Fruit fly (Drosophila melanogaster) whole organism, prepupa: ENCODE measurements around the gene CG13244.
A peak's percentile ranks its signal among the peaks of the same experiment; 100 is the strongest.

ENCODE experiments used
- Blimp-1 ChIP-seq: fragments of 200-800 bp; sonication (Bioruptor generic); optimal IDR thresholded peaks from 3 replicates; lab custom pipeline; 2017; ENCODE audit warnings: missing biosample characterization, missing genetic modification characterization, mild to moderate bottlenecking, moderate library complexity, missing genetic modification reagents
- CG10631 ChIP-seq: fragments of 200-800 bp; sonication (Bioruptor generic); optimal IDR thresholded peaks from 2 replicates; lab custom pipeline; 2016; ENCODE audit warnings: missing biosample characterization, missing genetic modification characterization
- CG10669 ChIP-seq: fragments of 200-800 bp; sonication (Bioruptor generic); optimal IDR thresholded peaks from 3 replicates; lab custom pipeline; 2018; ENCODE audit warnings: missing biosample characterization, mild to moderate bottlenecking, missing genetic modification characterization, moderate library complexity
- CG11294 ChIP-seq: fragments of 200-800 bp; sonication (Bioruptor generic); IDR thresholded peaks from 2 replicates; pipeline ENCODE4 v1.3.6; 2022; ENCODE audit warnings: missing biosample characterization, missing genetic modification characterization
- CG11762 ChIP-seq: fragments of 200-800 bp; sonication (Bioruptor generic); optimal IDR thresholded peaks from 3 replicates; lab custom pipeline; 2016; ENCODE audit warnings: missing biosample characterization, missing genetic modification characterization; ENCODE audit not compliant: insufficient read depth
- CG15336 ChIP-seq: fragments of 200-800 bp; sonication (Bioruptor generic); IDR thresholded peaks from 2 replicates; pipeline ENCODE4 v1.3.6; 2022; ENCODE audit warnings: missing biosample characterization, missing genetic modification characterization
- CG1621 ChIP-seq: fragments of 200-800 bp; sonication (Bioruptor generic); optimal IDR thresholded peaks from 3 replicates; lab custom pipeline; 2018; ENCODE audit warnings: missing biosample characterization, mild to moderate bottlenecking, missing genetic modification characterization
- CG16779 ChIP-seq: fragments of 200-800 bp; sonication (Bioruptor generic); optimal IDR thresholded peaks from 3 replicates; lab custom pipeline; 2017; ENCODE audit warnings: missing biosample characterization, mild to moderate bottlenecking, missing genetic modification characterization
- CG31627 ChIP-seq: fragments of 200-800 bp; sonication (Bioruptor generic); optimal IDR thresholded peaks from 3 replicates; lab custom pipeline; 2016; ENCODE audit warnings: missing biosample characterization, missing genetic modification characterization
- CG34406 ChIP-seq: fragments of 200-800 bp; sonication (Bioruptor generic); optimal IDR thresholded peaks from 3 replicates; lab custom pipeline; 2016; ENCODE audit warnings: missing biosample characterization, missing genetic modification characterization
- CG3919 ChIP-seq: fragments of 200-800 bp; sonication (Bioruptor generic); optimal IDR thresholded peaks from 3 replicates; lab custom pipeline; 2016; ENCODE audit warnings: missing biosample characterization, missing genetic modification characterization
- CG6276 ChIP-seq: fragments of 200-800 bp; sonication (Bioruptor generic); optimal IDR thresholded peaks from 2 replicates; lab custom pipeline; 2017; ENCODE audit warnings: missing biosample characterization, mild to moderate bottlenecking, missing genetic modification characterization
- CG6808 ChIP-seq: fragments of 200-800 bp; sonication (Bioruptor generic); optimal IDR thresholded peaks from 3 replicates; lab custom pipeline; 2017; ENCODE audit warnings: missing biosample characterization, missing genetic modification characterization, mild to moderate bottlenecking, moderate library complexity, missing genetic modification reagents
- CG6854 ChIP-seq: fragments of 200-800 bp; sonication (Bioruptor generic); optimal IDR thresholded peaks from 2 replicates; lab custom pipeline; 2017; ENCODE audit warnings: missing biosample characterization, mild to moderate bottlenecking, missing genetic modification characterization
- CG7368 ChIP-seq: fragments of 200-800 bp; sonication (Bioruptor generic); optimal IDR thresholded peaks from 3 replicates; lab custom pipeline; 2016; ENCODE audit warnings: missing biosample characterization, missing genetic modification characterization
- CG8319 ChIP-seq: fragments of 200-800 bp; sonication (Bioruptor generic); optimal IDR thresholded peaks from 3 replicates; lab custom pipeline; 2016; ENCODE audit warnings: missing biosample characterization, missing genetic modification characterization
- CG8632 ChIP-seq: fragments of 200-800 bp; sonication (Bioruptor generic); optimal IDR thresholded peaks from 3 replicates; lab custom pipeline; 2016; ENCODE audit warnings: missing biosample characterization, missing genetic modification characterization
- Eip75B ChIP-seq: fragments of 200-800 bp; sonication (Bioruptor generic); optimal IDR thresholded peaks from 3 replicates; lab custom pipeline; 2016; ENCODE audit warnings: missing biosample characterization, missing genetic modification characterization
- Eip78C ChIP-seq: fragments of 200-800 bp; sonication (Bioruptor generic); peaks from one replicate; lab custom pipeline; 2016; ENCODE audit warnings: missing biosample characterization, missing genetic modification characterization
- Eip93F ChIP-seq: fragments of 200-800 bp; sonication (Bioruptor generic); optimal IDR thresholded peaks from 2 replicates; lab custom pipeline; 2016; ENCODE audit warnings: missing biosample characterization, mild to moderate bottlenecking, missing genetic modification characterization
- Hr4 ChIP-seq: fragments of 200-800 bp; sonication (Bioruptor generic); optimal IDR thresholded peaks from 3 replicates; lab custom pipeline; 2016; ENCODE audit warnings: missing biosample characterization, missing genetic modification characterization
- Lpt ChIP-seq: fragments of 200-800 bp; sonication (Bioruptor generic); optimal IDR thresholded peaks from 3 replicates; lab custom pipeline; 2016; ENCODE audit warnings: missing biosample characterization, missing genetic modification characterization
- OdsH ChIP-seq: fragments of 200-800 bp; sonication (Bioruptor generic); optimal IDR thresholded peaks from 3 replicates; lab custom pipeline; 2016; ENCODE audit warnings: missing biosample characterization, missing genetic modification characterization
- Smox ChIP-seq: fragments of 200-800 bp; sonication (Bioruptor generic); optimal IDR thresholded peaks from 3 replicates; lab custom pipeline; 2016; ENCODE audit warnings: missing biosample characterization, missing genetic modification characterization
- Sox102F ChIP-seq: fragments of 200-800 bp; sonication (Bioruptor generic); optimal IDR thresholded peaks from 2 replicates; lab custom pipeline; 2016; ENCODE audit warnings: missing biosample characterization, mild to moderate bottlenecking, missing genetic modification characterization
- Sox14 ChIP-seq: fragments of 200-800 bp; sonication (Bioruptor generic); optimal IDR thresholded peaks from 3 replicates; lab custom pipeline; 2016; ENCODE audit warnings: missing biosample characterization, missing genetic modification characterization
- Sox15 ChIP-seq: fragments of 200-800 bp; sonication (Bioruptor generic); optimal IDR thresholded peaks from 3 replicates; lab custom pipeline; 2016; ENCODE audit warnings: missing biosample characterization, missing genetic modification characterization
- acj6 ChIP-seq: fragments of 200-800 bp; sonication (Bioruptor generic); optimal IDR thresholded peaks from 3 replicates; lab custom pipeline; 2016; ENCODE audit warnings: missing biosample characterization, missing genetic modification characterization
- cyc ChIP-seq: fragments of 200-800 bp; sonication (Bioruptor generic); optimal IDR thresholded peaks from 3 replicates; lab custom pipeline; 2016; ENCODE audit warnings: missing biosample characterization, missing genetic modification characterization
- eg ChIP-seq: fragments of 200-800 bp; sonication (Bioruptor generic); IDR thresholded peaks from 3 replicates; pipeline ENCODE4 v1.3.6; 2022; ENCODE audit warnings: missing biosample characterization, missing genetic modification characterization
- fd59A ChIP-seq: fragments of 200-800 bp; sonication (Bioruptor generic); optimal IDR thresholded peaks from 2 replicates; lab custom pipeline; 2017; ENCODE audit warnings: missing biosample characterization, mild to moderate bottlenecking, missing genetic modification characterization, missing genetic modification reagents
- fd85E ChIP-seq: fragments of 200-800 bp; sonication (Bioruptor generic); optimal IDR thresholded peaks from 3 replicates; lab custom pipeline; 2016; ENCODE audit warnings: missing biosample characterization, missing genetic modification characterization
- fkh ChIP-seq: fragments of 200-800 bp; sonication (Bioruptor generic); optimal IDR thresholded peaks from 3 replicates; lab custom pipeline; 2017; ENCODE audit warnings: missing biosample characterization, mild to moderate bottlenecking, missing genetic modification characterization, moderate library complexity
- lz ChIP-seq: fragments of 200-800 bp; sonication (Bioruptor generic); optimal IDR thresholded peaks from 3 replicates; lab custom pipeline; 2016; ENCODE audit warnings: missing biosample characterization, missing genetic modification characterization
- pdm3 ChIP-seq: fragments of 200-800 bp; sonication (Bioruptor generic); optimal IDR thresholded peaks from 3 replicates; lab custom pipeline; 2016; ENCODE audit warnings: missing biosample characterization, missing genetic modification characterization
- salr ChIP-seq, 2 experiments: fragments of 200-800 bp; sonication (Bioruptor generic); optimal IDR thresholded peaks; 3 replicates each; lab custom pipeline; 2016 to 2018; ENCODE audit warnings: missing biosample characterization in 2 of 2, missing genetic modification characterization in 2 of 2, mild to moderate bottlenecking in 1 of 2
- topi ChIP-seq: fragments of 200-800 bp; sonication (Bioruptor generic); optimal IDR thresholded peaks from 3 replicates; lab custom pipeline; 2016; ENCODE audit warnings: missing biosample characterization, missing genetic modification characterization
- vri ChIP-seq: fragments of 200-800 bp; sonication (Bioruptor generic); optimal IDR thresholded peaks from 3 replicates; lab custom pipeline; 2016; ENCODE audit warnings: missing biosample characterization, mild to moderate bottlenecking, missing genetic modification characterization

CG13244 gene

dm6 chr2L:15886187-15886586, 30.5 kb upstream of the CG13244 start (continued):
- TF ChIP-seq CG15336 (GFP tag; lab: Robert Waterston, UW) (no peak), acj6 (GFP tag; lab: Kevin White, UChicago) (peak; percentile 34), CG16779 (tag; lab: Kevin White, UChicago) (no peak), OdsH (GFP tag; lab: Kevin White, UChicago) (peak; percentile 29), Sox15 (peak; percentile 14), CG3919 (no peak), CG6854 (no peak), Eip78C (GFP tag; lab: Kevin White, UChicago) (no peak), lz (GFP tag; lab: Kevin White, UChicago) (peak; percentile 22), CG34406 (GFP tag; lab: Kevin White, UChicago) (peak; percentile 6), CG11294 (no peak), CG10631 (peak; percentile 49), fd85E (GFP tag; lab: Kevin White, UChicago) (no peak), eg (peak; percentile 44; the same call in 1 of the 3 replicates), Sox14 (GFP tag; lab: Kevin White, UChicago) (peak; percentile 16), CG6276 (GFP tag; lab: Kevin White, UChicago) (no peak), Sox102F (GFP tag; lab: Kevin White, UChicago) (peak; percentile 42), topi (GFP tag; lab: Kevin White, UChicago) (peak; percentile 38), CG31627 (GFP tag; lab: Kevin White, UChicago) (peak; percentile 30), Lpt (GFP tag; lab: Kevin White, UChicago) (no peak), fkh (GFP tag; lab: Kevin White, UChicago) (no peak), Hr4 (GFP tag; lab: Kevin White, UChicago) (peak; percentile 39), Eip93F (GFP tag; lab: Kevin White, UChicago) (no peak), pdm3 (GFP tag; lab: Kevin White, UChicago) (peak; percentile 57), CG8319 (GFP tag; lab: Kevin White, UChicago) (peak; percentile 30), vri (no peak)

dm6 chr2L:15893711-15894110, 23.0 kb upstream of the CG13244 start, which contains the start of gene Tep1:
Tep1 (minus strand) TSS chr2L:15893811.
- TF ChIP-seq CG31627 (GFP tag; lab: Kevin White, UChicago) (no peak), CG6808 (GFP tag; lab: Kevin White, UChicago) (no peak), Hr4 (GFP tag; lab: Kevin White, UChicago) (no peak), CG11294 (no peak), CG10631 (no peak), Sox102F (GFP tag; lab: Kevin White, UChicago) (no peak), CG8632 (GFP tag; lab: Kevin White, UChicago) (no peak), CG8319 (GFP tag; lab: Kevin White, UChicago) (no peak), CG6276 (GFP tag; lab: Kevin White, UChicago) (no peak), Lpt (GFP tag; lab: Kevin White, UChicago) (no peak), CG1621 (tag; lab: Kevin White, UChicago) (no peak), lz (GFP tag; lab: Kevin White, UChicago) (no peak)

dm6 chr2L:15895154-15895553, 21.5 kb upstream of the CG13244 start, which contains the start of gene CG31735:
CG31735 (plus strand) TSS chr2L:15895454.
- TF ChIP-seq Sox14 (GFP tag; lab: Kevin White, UChicago): no peak
- no peak for TF ChIP-seq cyc (GFP tag; lab: Kevin White, UChicago)
- no peak for TF ChIP-seq CG10669 (GFP tag; lab: Kevin White, UChicago)
- no peak for TF ChIP-seq CG3919
- no peak for TF ChIP-seq Blimp-1 (GFP tag; lab: Kevin White, UChicago)
- no peak for TF ChIP-seq CG11762 (GFP tag; lab: Kevin White, UChicago)
- TF ChIP-seq Eip78C (GFP tag; lab: Kevin White, UChicago): no peak
- no peak for TF ChIP-seq CG10631
- TF ChIP-seq salr (GFP tag; optimal IDR thresholded peaks at IDR 0.05; lab: Kevin White, UChicago): no peak
- TF ChIP-seq CG7368 (GFP tag; lab: Kevin White, UChicago): no peak
- no peak for TF ChIP-seq CG1621 (tag; lab: Kevin White, UChicago)
- TF ChIP-seq fd59A (GFP tag; lab: Kevin White, UChicago): no peak
- TF ChIP-seq Eip75B (GFP tag; lab: Kevin White, UChicago): no peak
- TF ChIP-seq CG6854: no peak
- no peak for TF ChIP-seq Smox (GFP tag; lab: Kevin White, UChicago)
